Fruit fly (Drosophila melanogaster): ENCODE measurements around the gene eIF4G1.

DNA sequence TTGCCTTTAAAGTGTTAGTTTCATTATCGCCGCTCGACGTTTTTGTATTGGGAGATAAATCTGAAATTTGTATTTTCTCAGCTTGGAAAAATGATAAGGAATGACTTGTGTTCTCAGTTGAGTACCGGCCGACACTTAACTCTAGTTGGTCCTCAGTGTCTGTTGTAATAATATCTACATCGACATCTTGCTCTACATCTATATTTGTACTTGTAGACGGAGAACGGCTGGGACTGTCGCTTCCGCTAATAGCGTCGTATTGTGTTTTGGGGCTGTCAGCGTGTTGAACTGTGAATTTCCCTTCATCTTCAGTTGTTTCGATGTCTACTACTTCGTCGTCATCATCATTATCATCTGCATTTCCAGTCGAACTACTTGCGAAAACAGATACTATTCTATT is 33.2 kb upstream of the eIF4G1 start:
- TF ChIP-seq CG4404 (GFP tag; IDR thresholded peaks at IDR 0.05): no peak
- TF ChIP-seq CG6683 (GFP tag; optimal IDR thresholded peaks at IDR 0.05): no peak
- TF ChIP-seq Antp (GFP tag; optimal IDR thresholded peaks at IDR 0.05): no peak
- TF ChIP-seq HLH4C (GFP tag; IDR thresholded peaks at IDR 0.05; ENCODE audit: partially characterized antibody): no peak; the same call in 2 of the 3 replicates
- no peak for TF ChIP-seq nerfin-2 (GFP tag; IDR thresholded peaks at IDR 0.05; ENCODE audit: partially characterized antibody)
- no peak for TF ChIP-seq CG16815 (GFP tag; optimal IDR thresholded peaks at IDR 0.05)
- no peak for TF ChIP-seq sim (GFP tag; IDR thresholded peaks at IDR 0.05)
- TF ChIP-seq ab (GFP tag; optimal IDR thresholded peaks at IDR 0.05): no peak
- TF ChIP-seq oc (tag; optimal IDR thresholded peaks at IDR 0.05): no peak
- TF ChIP-seq maf-S (GFP tag; optimal IDR thresholded peaks at IDR 0.05): no peak
- no peak for TF ChIP-seq ap (GFP tag; IDR thresholded peaks at IDR 0.05)
